Worm (Caenorhabditis elegans) whole organism, mixed stage, embryonic: ENCODE data around the gene natc-1.

ENCODE experiments used
- blmp-1 ChIP-seq: fragments of 150-350 bp; optimal IDR thresholded peaks from 2 replicates; lab custom pipeline; 2014; ENCODE audit warnings: missing biosample characterization, missing genetic modification characterization
- ceh-39 ChIP-seq: fragments of 150-350 bp; optimal IDR thresholded peaks from 2 replicates; lab custom pipeline; 2014; ENCODE audit warnings: missing biosample characterization, missing genetic modification characterization
- ceh-83 ChIP-seq: fragments of 200-800 bp; sonication (Bioruptor generic); optimal IDR thresholded peaks from 2 replicates; lab custom pipeline; 2018; ENCODE audit warnings: mild to moderate bottlenecking, missing genetic modification characterization, missing compliant biosample characterization
- ces-1 ChIP-seq: fragments of 150-350 bp; optimal IDR thresholded peaks from 2 replicates; lab custom pipeline; 2014; ENCODE audit warnings: missing biosample characterization, missing genetic modification reagents, missing genetic modification characterization
- cnd-1 ChIP-seq: fragments of 200-800 bp; sonication (Bioruptor generic); optimal IDR thresholded peaks from 2 replicates; lab custom pipeline; 2018; ENCODE audit warnings: mild to moderate bottlenecking, missing genetic modification characterization, missing compliant biosample characterization
- drap-1 ChIP-seq: fragments of 200-800 bp; sonication (Bioruptor generic); optimal IDR thresholded peaks from 3 replicates; lab custom pipeline; 2018; ENCODE audit warnings: mild to moderate bottlenecking, missing genetic modification characterization, missing compliant biosample characterization
- elt-1 ChIP-seq: sonication (generic microtip); optimal IDR thresholded peaks from 2 replicates; lab custom pipeline; 2017; ENCODE audit warnings: missing genetic modification characterization, mild to moderate bottlenecking, missing compliant biosample characterization, antibody characterized with exemption, moderate library complexity, borderline replicate concordance; ENCODE audit not compliant: insufficient read depth
- elt-3 ChIP-seq: fragments of 150-350 bp; optimal IDR thresholded peaks from 2 replicates; lab custom pipeline; 2014; ENCODE audit warnings: missing biosample characterization, missing genetic modification characterization
- flh-1 ChIP-seq: fragments of 200-800 bp; sonication (Bioruptor generic); optimal IDR thresholded peaks from 2 replicates; lab custom pipeline; 2018; ENCODE audit warnings: mild to moderate bottlenecking, missing genetic modification characterization, moderate library complexity, missing compliant biosample characterization
- ham-2 ChIP-seq: fragments of 200-800 bp; sonication (Bioruptor generic); optimal IDR thresholded peaks from 2 replicates; lab custom pipeline; 2018; ENCODE audit warnings: mild to moderate bottlenecking, missing genetic modification characterization, missing compliant biosample characterization
- hlh-1 ChIP-seq: fragments of 150-350 bp; optimal IDR thresholded peaks from 2 replicates; lab custom pipeline; 2014; ENCODE audit warnings: missing biosample characterization, missing genetic modification reagents, missing genetic modification characterization
- lin-13 ChIP-seq: fragments of 150-350 bp; optimal IDR thresholded peaks from 2 replicates; lab custom pipeline; 2014; ENCODE audit warnings: missing biosample characterization, missing genetic modification characterization
- lin-32 ChIP-seq: fragments of 200-800 bp; sonication (Bioruptor generic); optimal IDR thresholded peaks from 2 replicates; lab custom pipeline; 2018; ENCODE audit warnings: mild to moderate bottlenecking, missing genetic modification characterization, missing compliant biosample characterization
- lsy-2 ChIP-seq: fragments of 150-350 bp; optimal IDR thresholded peaks from 2 replicates; lab custom pipeline; 2014; ENCODE audit warnings: missing biosample characterization, missing genetic modification characterization
- mab-5 ChIP-seq: fragments of 150-350 bp; optimal IDR thresholded peaks from 2 replicates; lab custom pipeline; 2014; ENCODE audit warnings: missing biosample characterization, missing genetic modification characterization
- mep-1 ChIP-seq: fragments of 150-350 bp; optimal IDR thresholded peaks from 2 replicates; lab custom pipeline; 2017; ENCODE audit warnings: missing biosample characterization, missing genetic modification reagents, missing genetic modification characterization, inconsistent platforms
- nhr-12 ChIP-seq: fragments of 150-350 bp; optimal IDR thresholded peaks from 2 replicates; lab custom pipeline; 2014; ENCODE audit warnings: missing biosample characterization, missing genetic modification characterization
- nhr-2 ChIP-seq: fragments of 150-350 bp; optimal IDR thresholded peaks from 2 replicates; lab custom pipeline; 2014; ENCODE audit warnings: missing biosample characterization, missing genetic modification characterization
- nhr-237 ChIP-seq: fragments of 150-350 bp; optimal IDR thresholded peaks from 2 replicates; lab custom pipeline; 2014; ENCODE audit warnings: missing biosample characterization, missing genetic modification characterization
- nhr-28 ChIP-seq: fragments of 150-350 bp; optimal IDR thresholded peaks from 2 replicates; lab custom pipeline; 2014; ENCODE audit warnings: missing biosample characterization, missing genetic modification characterization
- nhr-76 ChIP-seq: sonication (generic microtip); optimal IDR thresholded peaks from 2 replicates; lab custom pipeline; 2017; ENCODE audit warnings: missing biosample characterization, missing genetic modification characterization
- pha-4 ChIP-seq: fragments of 150-350 bp; optimal IDR thresholded peaks from 2 replicates; lab custom pipeline; 2018; ENCODE audit warnings: missing biosample characterization, missing genetic modification reagents, missing genetic modification characterization
- sem-2 ChIP-seq: fragments of 200-800 bp; sonication (Bioruptor generic); optimal IDR thresholded peaks from 2 replicates; lab custom pipeline; 2018; ENCODE audit warnings: mild to moderate bottlenecking, missing genetic modification characterization, missing compliant biosample characterization
- snpc-4 ChIP-seq: fragments of 150-350 bp; optimal IDR thresholded peaks from 2 replicates; lab custom pipeline; 2014; ENCODE audit warnings: missing biosample characterization, missing genetic modification characterization
- sptf-1 ChIP-seq: sonication (generic microtip); optimal IDR thresholded peaks from 2 replicates; lab custom pipeline; 2017; ENCODE audit warnings: mild to moderate bottlenecking, missing genetic modification characterization, moderate library complexity, missing compliant biosample characterization
- tbx-8 ChIP-seq: fragments of 200-800 bp; sonication (Bioruptor generic); optimal IDR thresholded peaks from 2 replicates; lab custom pipeline; 2018; ENCODE audit warnings: mild to moderate bottlenecking, missing genetic modification characterization, moderate library complexity, missing compliant biosample characterization
- unc-120 ChIP-seq: sonication (generic microtip); optimal IDR thresholded peaks from 2 replicates; lab custom pipeline; 2017; ENCODE audit warnings: missing genetic modification characterization, missing compliant biosample characterization; ENCODE audit not compliant: poor library complexity, severe bottlenecking
- unc-39 ChIP-seq: fragments of 150-350 bp; optimal IDR thresholded peaks from 2 replicates; lab custom pipeline; 2014; ENCODE audit warnings: missing biosample characterization, missing genetic modification characterization
- unc-62 ChIP-seq: fragments of 150-350 bp; optimal IDR thresholded peaks from 2 replicates; lab custom pipeline; 2014; ENCODE audit warnings: missing biosample characterization, missing genetic modification reagents, missing genetic modification characterization
- ztf-11 ChIP-seq: fragments of 150-350 bp; optimal IDR thresholded peaks from 2 replicates; lab custom pipeline; 2014; ENCODE audit warnings: missing biosample characterization, missing genetic modification characterization

natc-1 gene

ce11 chrV:8462074-8462473 is at the start of gene natc-1, which contains the start of gene dnj-22:
Gene natc-1 (plus strand): TSS chrV:8462359.
Gene dnj-22 (minus strand): TSS chrV:8462120.
- TF ChIP-seq lin-32 (GFP tag; lab: Kevin White, UChicago) (no peak), tbx-8 (GFP tag; lab: Kevin White, UChicago) (no peak), lin-13 (tag; lab: Kevin White, UChicago) (peak; percentile 19), lsy-2 (tag; lab: Kevin White, UChicago) (peak; percentile 56), pha-4 (tag; lab: Kevin White, UChicago) (peak; percentile 91), nhr-2 (tag; lab: Kevin White, UChicago) (no peak), nhr-237 (tag; lab: Kevin White, UChicago) (peak; percentile 67), ceh-39 (tag; lab: Kevin White, UChicago) (peak; percentile 24), snpc-4 (tag; lab: Kevin White, UChicago) (no peak), ces-1 (GFP tag; lab: Kevin White, UChicago) (peak; percentile 96), sptf-1 (no peak), mab-5 (tag; lab: Kevin White, UChicago) (peak; percentile 24)

- TF ChIP-seq nhr-12 (tag; lab: Kevin White, UChicago) (no peak), tbx-8 (GFP tag; lab: Kevin White, UChicago) (no peak), flh-1 (GFP tag; lab: Kevin White, UChicago) (no peak), unc-62 (no peak), hlh-1 (no peak), lin-32 (GFP tag; lab: Kevin White, UChicago) (no peak), elt-1 (tag; lab: Kevin White, UChicago) (no peak), ceh-83 (GFP tag; lab: Kevin White, UChicago) (no peak), unc-39 (tag; lab: Kevin White, UChicago) (no peak), unc-120 (no peak), ztf-11 (tag; lab: Kevin White, UChicago) (no peak), blmp-1 (tag; lab: Kevin White, UChicago) (no peak), sptf-1 (no peak)
These were observed 48.6 kb upstream of the natc-1 start, which contains the start of gene vha-18 for ce11 chrV:8413432-8414021. Gene vha-18 (minus strand): TSS chrV:8413482.

- TF ChIP-seq ceh-83 (GFP tag; lab: Kevin White, UChicago), result no peak
- TF ChIP-seq ces-1 (GFP tag; lab: Kevin White, UChicago), result no peak
- no peak for TF ChIP-seq ham-2
- no peak for TF ChIP-seq nhr-12 (tag; lab: Kevin White, UChicago)
- no peak for TF ChIP-seq sem-2 (GFP tag; lab: Kevin White, UChicago)
- TF ChIP-seq elt-3 (tag; lab: Kevin White, UChicago), result no peak
- TF ChIP-seq pha-4 (tag; lab: Kevin White, UChicago), result no peak
- TF ChIP-seq nhr-2 (tag; lab: Kevin White, UChicago), result no peak
- TF ChIP-seq snpc-4 (tag; lab: Kevin White, UChicago), result no peak
- TF ChIP-seq tbx-8 (GFP tag; lab: Kevin White, UChicago), result no peak
- no peak for TF ChIP-seq mep-1 (tag; lab: Kevin White, UChicago)
- TF ChIP-seq drap-1 (GFP tag; lab: Kevin White, UChicago), result no peak
- no peak for TF ChIP-seq nhr-76
- TF ChIP-seq flh-1 (GFP tag; lab: Kevin White, UChicago), result no peak
- TF ChIP-seq nhr-237 (tag; lab: Kevin White, UChicago), result no peak
- no peak for TF ChIP-seq nhr-28 (tag; lab: Kevin White, UChicago)
- TF ChIP-seq unc-120, result no peak
- TF ChIP-seq blmp-1 (tag; lab: Kevin White, UChicago), result no peak
- no peak for TF ChIP-seq cnd-1 (tag; lab: Kevin White, UChicago)
- TF ChIP-seq, all 35 proteins: peak for 0
These were observed 48.0 kb upstream of the natc-1 start, which contains the start of gene pos-1 for ce11 chrV:8414036-8414728. Gene pos-1 (plus strand): TSS chrV:8414086.

ce11 chrV:8415113-8415530 is 47.0 kb upstream of the natc-1 start:
- TF ChIP-seq mep-1 (tag; lab: Kevin White, UChicago), result no peak
- TF ChIP-seq ztf-11 (tag; lab: Kevin White, UChicago), result no peak
- no peak for TF ChIP-seq elt-1 (tag; lab: Kevin White, UChicago)
- TF ChIP-seq pha-4 (tag; lab: Kevin White, UChicago), result no peak
- TF ChIP-seq, all 35 proteins: peak for 0
